Worm (Caenorhabditis elegans): ENCODE results near the gene srlf-13.
A peak's percentile ranks its signal among the peaks of the same experiment; 100 is the strongest.

srlf-13 gene

ce11 chrIV:10896512-10896911, at the start of gene srlf-13:
Gene srlf-13, minus strand, starts transcription at chrIV:10896612.
- TF ChIP-seq ceh-39 (tag; optimal IDR thresholded peaks at IDR 0.05) (no peak), elt-3 (tag; optimal IDR thresholded peaks at IDR 0.05) (no peak), ceh-83 (GFP tag; optimal IDR thresholded peaks at IDR 0.05) (no peak), flh-1 (GFP tag; optimal IDR thresholded peaks at IDR 0.05) (no peak), ztf-11 (tag; optimal IDR thresholded peaks at IDR 0.05) (no peak), mep-1 (tag; optimal IDR thresholded peaks at IDR 0.05) (no peak), nhr-28 (tag; optimal IDR thresholded peaks at IDR 0.05) (no peak), zip-8 (tag; optimal IDR thresholded peaks at IDR 0.05) (no peak), pha-4 (tag; optimal IDR thresholded peaks at IDR 0.05) (no peak), unc-62 (GFP tag; optimal IDR thresholded peaks at IDR 0.05) (no peak), sptf-1 (tag; optimal IDR thresholded peaks at IDR 0.05) (no peak), snpc-4 (tag; optimal IDR thresholded peaks at IDR 0.05) (no peak), sem-2 (GFP tag; optimal IDR thresholded peaks at IDR 0.05) (no peak), elt-1 (tag; optimal IDR thresholded peaks at IDR 0.05; ENCODE audit: borderline replicate concordance, insufficient read depth) (no peak), drap-1 (GFP tag; optimal IDR thresholded peaks at IDR 0.05) (no peak)

- no peak for TF ChIP-seq sem-2 (GFP tag; optimal IDR thresholded peaks at IDR 0.05)
- no peak for TF ChIP-seq bed-3 (GFP tag; optimal IDR thresholded peaks at IDR 0.05)
- no peak for TF ChIP-seq unc-62 (GFP tag; optimal IDR thresholded peaks at IDR 0.05)
- no peak for TF ChIP-seq unc-39 (tag; optimal IDR thresholded peaks at IDR 0.05)
- no peak for TF ChIP-seq flh-1 (GFP tag; optimal IDR thresholded peaks at IDR 0.05)
- peak; percentile 56 for TF ChIP-seq nhr-237 (tag; optimal IDR thresholded peaks at IDR 0.05)
- no peak for TF ChIP-seq zip-8 (tag; optimal IDR thresholded peaks at IDR 0.05)
- TF ChIP-seq mls-2 (tag; optimal IDR thresholded peaks at IDR 0.05): no peak
- TF ChIP-seq nhr-28 (tag; optimal IDR thresholded peaks at IDR 0.05): no peak
- TF ChIP-seq M03D4.4 (tag; optimal IDR thresholded peaks at IDR 0.05): no peak
- TF ChIP-seq ceh-39 (tag; optimal IDR thresholded peaks at IDR 0.05): peak; percentile 5
- no peak for TF ChIP-seq sptf-1 (tag; optimal IDR thresholded peaks at IDR 0.05)
- no peak for TF ChIP-seq tbx-8 (GFP tag; optimal IDR thresholded peaks at IDR 0.05)
- TF ChIP-seq mep-1 (tag; optimal IDR thresholded peaks at IDR 0.05): peak; percentile 54
- TF ChIP-seq ceh-83 (GFP tag; optimal IDR thresholded peaks at IDR 0.05): no peak
- TF ChIP-seq ztf-11 (tag; optimal IDR thresholded peaks at IDR 0.05): no peak
- no peak for TF ChIP-seq nhr-12 (tag; optimal IDR thresholded peaks at IDR 0.05)
- no peak for TF ChIP-seq nhr-2 (tag; optimal IDR thresholded peaks at IDR 0.05)
- no peak for TF ChIP-seq hlh-1 (tag; optimal IDR thresholded peaks at IDR 0.05)
- no peak for TF ChIP-seq blmp-1 (tag; optimal IDR thresholded peaks at IDR 0.05)
- no peak for TF ChIP-seq nhr-76 (tag; optimal IDR thresholded peaks at IDR 0.05)
- peak; percentile 0 for TF ChIP-seq lsy-2 (tag; optimal IDR thresholded peaks at IDR 0.05)
- TF ChIP-seq ceh-43 (GFP tag; optimal IDR thresholded peaks at IDR 0.05): no peak
- peak; percentile 100 for TF ChIP-seq ces-1 (GFP tag; optimal IDR thresholded peaks at IDR 0.05)
- TF ChIP-seq lin-32 (GFP tag; optimal IDR thresholded peaks at IDR 0.05): no peak
- no peak for TF ChIP-seq unc-120 (tag; optimal IDR thresholded peaks at IDR 0.05; ENCODE audit: poor library complexity, severe bottlenecking)
Observed at ce11 chrIV:10936906-10937540, 40.6 kb upstream of the srlf-13 start, which contains the start of gene fic-1. Gene fic-1, plus strand, starts transcription at chrIV:10937454.

- TF ChIP-seq sem-2 (GFP tag; optimal IDR thresholded peaks at IDR 0.05): no peak
- TF ChIP-seq bed-3 (GFP tag; optimal IDR thresholded peaks at IDR 0.05): no peak
- TF ChIP-seq M03D4.4 (tag; optimal IDR thresholded peaks at IDR 0.05): no peak
- TF ChIP-seq zip-8 (tag; optimal IDR thresholded peaks at IDR 0.05): no peak
- TF ChIP-seq elt-3 (tag; optimal IDR thresholded peaks at IDR 0.05): no peak
- TF ChIP-seq lsy-2 (tag; optimal IDR thresholded peaks at IDR 0.05): peak; percentile 46
- TF ChIP-seq ham-2 (GFP tag; optimal IDR thresholded peaks at IDR 0.05): peak; percentile 76
- no peak for TF ChIP-seq tbx-8 (GFP tag; optimal IDR thresholded peaks at IDR 0.05)
- TF ChIP-seq nhr-237 (tag; optimal IDR thresholded peaks at IDR 0.05): peak; percentile 55
- no peak for TF ChIP-seq sptf-1 (tag; optimal IDR thresholded peaks at IDR 0.05)
- no peak for TF ChIP-seq flh-1 (GFP tag; optimal IDR thresholded peaks at IDR 0.05)
- TF ChIP-seq ces-1 (GFP tag; optimal IDR thresholded peaks at IDR 0.05): peak; percentile 70
- TF ChIP-seq unc-62 (GFP tag; optimal IDR thresholded peaks at IDR 0.05): peak; percentile 86
- TF ChIP-seq ztf-11 (tag; optimal IDR thresholded peaks at IDR 0.05): peak; percentile 49
- no peak for TF ChIP-seq ceh-43 (GFP tag; optimal IDR thresholded peaks at IDR 0.05)
- TF ChIP-seq snpc-4 (tag; optimal IDR thresholded peaks at IDR 0.05): no peak
- no peak for TF ChIP-seq nhr-76 (tag; optimal IDR thresholded peaks at IDR 0.05)
- TF ChIP-seq mls-2 (tag; optimal IDR thresholded peaks at IDR 0.05): peak; percentile 35
- TF ChIP-seq nhr-12 (tag; optimal IDR thresholded peaks at IDR 0.05): peak; percentile 53
- TF ChIP-seq cnd-1 (tag; optimal IDR thresholded peaks at IDR 0.05): peak; percentile 50
- no peak for TF ChIP-seq mab-5 (tag; optimal IDR thresholded peaks at IDR 0.05)
- TF ChIP-seq drap-1 (GFP tag; optimal IDR thresholded peaks at IDR 0.05): peak; percentile 20
- no peak for TF ChIP-seq nhr-2 (tag; optimal IDR thresholded peaks at IDR 0.05)
- TF ChIP-seq unc-120 (tag; optimal IDR thresholded peaks at IDR 0.05; ENCODE audit: poor library complexity, severe bottlenecking): peak; percentile 74
- TF ChIP-seq unc-39 (tag; optimal IDR thresholded peaks at IDR 0.05): no peak
- TF ChIP-seq lin-32 (GFP tag; optimal IDR thresholded peaks at IDR 0.05): peak; percentile 27
- peak; percentile 21 for TF ChIP-seq elt-1 (tag; optimal IDR thresholded peaks at IDR 0.05; ENCODE audit: borderline replicate concordance, insufficient read depth)
- peak; percentile 85 for TF ChIP-seq hlh-1 (tag; optimal IDR thresholded peaks at IDR 0.05)
- no peak for TF ChIP-seq ceh-83 (GFP tag; optimal IDR thresholded peaks at IDR 0.05)
- TF ChIP-seq blmp-1 (tag; optimal IDR thresholded peaks at IDR 0.05): peak; percentile 45
- TF ChIP-seq lin-13 (tag; optimal IDR thresholded peaks at IDR 0.05): no peak
- peak; percentile 45 for TF ChIP-seq pha-4 (tag; optimal IDR thresholded peaks at IDR 0.05)
- peak; percentile 82 for TF ChIP-seq ceh-39 (tag; optimal IDR thresholded peaks at IDR 0.05)
- no peak for TF ChIP-seq nhr-28 (tag; optimal IDR thresholded peaks at IDR 0.05)
- peak; percentile 68 for TF ChIP-seq mep-1 (tag; optimal IDR thresholded peaks at IDR 0.05)
Observed at ce11 chrIV:10935853-10936491, 39.6 kb upstream of the srlf-13 start, which contains the start of gene lgg-2. Gene lgg-2, minus strand, starts transcription at chrIV:10935903.
